Worm (Caenorhabditis elegans): ENCODE measurements around the gene B0361.3.
A peak's percentile ranks its signal among the peaks of the same experiment; 100 is the strongest.

The B0361.3 gene

DNA sequence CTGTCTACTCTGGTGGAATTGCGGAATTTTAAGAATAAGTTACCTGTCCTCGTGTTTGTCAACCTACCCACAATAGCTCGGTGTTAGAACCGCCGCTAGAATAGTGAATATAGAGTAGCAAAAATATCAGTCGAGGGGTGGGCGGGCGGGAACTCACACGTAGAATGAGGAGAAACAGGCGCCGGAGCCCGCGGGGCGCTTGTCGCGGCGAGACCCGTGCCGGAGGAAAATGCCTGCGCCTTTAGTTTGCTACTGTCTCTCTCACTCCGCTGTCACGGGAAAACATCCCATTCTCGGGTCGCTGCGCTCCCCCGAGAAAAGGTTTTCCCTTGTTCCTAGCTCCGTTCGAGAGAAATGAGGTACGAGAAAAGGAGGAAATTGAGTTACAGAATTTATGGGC lies 45.6 kb upstream of the B0361.3 start:
- peak; percentile 69; the same call in 1 of the 2 replicates for TF ChIP-seq egrh-3 (GFP tag; IDR thresholded peaks at IDR 0.05)

ce11 chrIII:7237877-7238276 lies 43.4 kb upstream of the B0361.3 start:
- TF ChIP-seq ceh-91 (GFP tag; IDR thresholded peaks at IDR 0.05) (peak; percentile 63; the same call in 1 of the 2 replicates), F33H1.4 (GFP tag; IDR thresholded peaks at IDR 0.05) (peak; percentile 82), madf-6 (GFP tag; IDR thresholded peaks at IDR 0.05) (peak; percentile 57), dox-1 (GFP tag; IDR thresholded peaks at IDR 0.05) (peak; percentile 61; the same call in 1 of the 2 replicates), efl-1 (GFP tag; optimal IDR thresholded peaks at IDR 0.05) (peak; percentile 32), egrh-3 (GFP tag; IDR thresholded peaks at IDR 0.05) (0 out of 2 replicates have a peak, but pooled peaks have one; percentile 8), lsl-1 (GFP tag; optimal IDR thresholded peaks at IDR 0.05) (peak; percentile 56), hmg-1.2 (GFP tag; IDR thresholded peaks at IDR 0.05) (0 out of 2 replicates have a peak, but pooled peaks have one; percentile 12), D2030.7 (GFP tag; IDR thresholded peaks at IDR 0.05) (peak; percentile 43; the same call in 1 of the 2 replicates)

- TF ChIP-seq cebp-1 (GFP tag; IDR thresholded peaks at IDR 0.05) (no peak), cebp-1 (tag; optimal IDR thresholded peaks at IDR 0.05) (peak; percentile 89), madf-10 (tag; optimal IDR thresholded peaks at IDR 0.05) (no peak)
Observed at ce11 chrIII:7238727-7239126, 42.5 kb upstream of the B0361.3 start, which contains the start of gene pars-1. Gene pars-1 (plus strand): TSS chrIII:7239027.

- no peak for TF ChIP-seq K11D2.4 (GFP tag; IDR thresholded peaks at IDR 0.05)
- no peak for TF ChIP-seq hmg-1.2 (GFP tag; IDR thresholded peaks at IDR 0.05)
- TF ChIP-seq lsy-27 (tag; optimal IDR thresholded peaks at IDR 0.05; ENCODE audit: borderline replicate concordance, insufficient read depth): no peak
- no peak for TF ChIP-seq snpc-1.1 (tag; optimal IDR thresholded peaks at IDR 0.05; ENCODE audit: insufficient read depth)
- TF ChIP-seq ztf-3 (GFP tag; optimal IDR thresholded peaks at IDR 0.05): no peak
- no peak for TF ChIP-seq ekl-4 (GFP tag; IDR thresholded peaks at IDR 0.05)
- no peak for TF ChIP-seq nhr-179 (tag; optimal IDR thresholded peaks at IDR 0.05)
- no peak for TF ChIP-seq bed-1 (GFP tag; IDR thresholded peaks at IDR 0.05)
- TF ChIP-seq ztf-22 (GFP tag; optimal IDR thresholded peaks at IDR 0.05): no peak
- no peak for TF ChIP-seq nhr-90 (tag; optimal IDR thresholded peaks at IDR 0.05)
- no peak for TF ChIP-seq sea-2 (GFP tag; IDR thresholded peaks at IDR 0.05)
- TF ChIP-seq F57A8.1 (GFP tag; optimal IDR thresholded peaks at IDR 0.05): no peak
- no peak for TF ChIP-seq madf-10 (tag; optimal IDR thresholded peaks at IDR 0.05)
- TF ChIP-seq Y53F4B.3 (GFP tag; IDR thresholded peaks at IDR 0.05): no peak
- TF ChIP-seq rcor-1 (GFP tag; IDR thresholded peaks at IDR 0.05): no peak
Observed at ce11 chrIII:7239416-7239815, 41.8 kb upstream of the B0361.3 start.

DNA sequence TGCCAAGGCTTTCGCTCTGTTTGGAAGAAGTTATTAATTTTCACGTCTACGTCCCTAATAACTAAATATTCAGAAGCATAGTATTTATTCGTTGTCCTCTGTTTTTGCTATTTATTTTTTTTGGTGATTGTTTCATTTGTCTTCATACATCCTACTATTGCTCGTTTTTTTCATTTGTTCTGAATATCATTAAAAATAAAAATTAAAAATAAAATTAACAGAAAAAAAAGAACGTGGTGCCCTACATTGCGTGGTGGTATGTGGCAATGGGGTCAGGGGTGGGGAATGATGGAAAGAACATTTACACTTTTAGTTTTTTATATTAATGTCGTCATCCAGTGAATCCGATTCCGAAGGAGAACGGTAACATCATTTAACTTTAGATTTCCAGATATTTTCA lies 40.2 kb upstream of the B0361.3 start, which contains the start of gene ztf-31:
Gene ztf-31 (plus strand): TSS at position 301 of the 400 bp plus-strand sequence.
- no peak for TF ChIP-seq nfya-1 (tag; optimal IDR thresholded peaks at IDR 0.05; ENCODE audit: borderline replicate concordance, insufficient read depth)
- no peak for TF ChIP-seq F57C9.4 (tag; optimal IDR thresholded peaks at IDR 0.05)
- TF ChIP-seq madf-10 (tag; optimal IDR thresholded peaks at IDR 0.05): no peak
- no peak for TF ChIP-seq B0261.1 (tag; optimal IDR thresholded peaks at IDR 0.05)
- TF ChIP-seq K11D2.4 (GFP tag; IDR thresholded peaks at IDR 0.05): no peak
- no peak for TF ChIP-seq sptf-2 (GFP tag; optimal IDR thresholded peaks at IDR 0.05)
- no peak for TF ChIP-seq Y53G8AR.9 (GFP tag; conservative IDR thresholded peaks at IDR 0.05)
- no peak for TF ChIP-seq nhr-179 (tag; optimal IDR thresholded peaks at IDR 0.05)
- TF ChIP-seq gei-17 (GFP tag; optimal IDR thresholded peaks at IDR 0.05): no peak
- no peak for TF ChIP-seq bed-1 (GFP tag; IDR thresholded peaks at IDR 0.05)
- no peak for TF ChIP-seq Y56A3A.18 (GFP tag; IDR thresholded peaks at IDR 0.05)
- TF ChIP-seq atf-7 (tag; optimal IDR thresholded peaks at IDR 0.05): no peak
- no peak for TF ChIP-seq snpc-3.4 (tag; optimal IDR thresholded peaks at IDR 0.05)
- no peak for TF ChIP-seq nhr-27 (tag; optimal IDR thresholded peaks at IDR 0.05)
- no peak for TF ChIP-seq hmg-20 (GFP tag; IDR thresholded peaks at IDR 0.05)

Measured in whole organism, young adult.